Fruit fly (Drosophila melanogaster) Kc167 (cell line): ENCODE results near the gene CG43402.

Experiments
- Myc ChIP-seq: fragments of >200 bp; optimal IDR thresholded peaks from 2 replicates; lab custom pipeline; 2017; ENCODE audit warnings: missing external identifiers
- ttk ChIP-seq: sonication (Bioruptor generic); optimal IDR thresholded peaks from 2 replicates; lab custom pipeline; 2017; ENCODE audit warnings: missing external identifiers

DNA sequence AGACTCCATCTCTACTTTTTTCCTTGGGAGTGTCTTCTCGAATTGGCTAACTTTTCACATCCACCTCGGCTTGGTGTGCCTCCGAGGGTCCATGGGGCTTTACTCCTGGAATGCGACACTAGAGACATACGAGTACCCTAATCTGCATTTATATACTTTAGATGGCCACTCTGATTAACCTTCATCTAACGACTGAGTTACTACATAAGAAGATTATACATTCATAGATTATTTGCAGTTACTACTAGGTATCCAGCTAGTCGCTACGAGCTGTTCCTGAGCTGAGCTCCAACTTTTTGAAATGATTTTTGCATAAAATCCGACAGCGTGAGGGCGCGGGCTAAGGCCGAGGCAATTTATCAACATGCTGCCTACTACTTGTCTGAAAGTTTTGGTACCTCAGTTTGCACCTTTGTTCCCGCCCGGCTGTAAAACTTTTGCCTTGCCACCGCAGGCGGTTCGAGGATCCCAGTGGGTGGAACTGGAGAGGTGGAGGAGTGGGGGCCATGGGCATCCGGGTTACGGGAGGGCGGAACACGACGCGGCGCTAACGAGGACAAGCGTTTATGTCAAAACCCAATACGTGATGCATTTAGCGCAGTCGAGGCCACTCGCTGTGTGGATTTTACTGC is 34.6 kb downstream of the CG43402 start:
- no peak for TF ChIP-seq Myc (lab: Kevin White, UChicago)
- TF ChIP-seq ttk (lab: Kevin White, UChicago): no peak
